Worm (Caenorhabditis elegans) whole organism, mixed stage, embryonic: ENCODE results near the gene srbc-66.

Experiments
- M03D4.4 ChIP-seq: sonication (generic microtip); optimal IDR thresholded peaks from 2 replicates; lab custom pipeline; 2017; ENCODE audit warnings: mild to moderate bottlenecking, missing genetic modification characterization, missing compliant biosample characterization
- bed-3 ChIP-seq: fragments of 200-800 bp; sonication (Bioruptor generic); optimal IDR thresholded peaks from 3 replicates; lab custom pipeline; 2018; ENCODE audit warnings: mild to moderate bottlenecking, missing genetic modification characterization, moderate library complexity, missing compliant biosample characterization
- blmp-1 ChIP-seq: fragments of 150-350 bp; optimal IDR thresholded peaks from 2 replicates; lab custom pipeline; 2014; ENCODE audit warnings: missing biosample characterization, missing genetic modification characterization
- ceh-39 ChIP-seq: fragments of 150-350 bp; optimal IDR thresholded peaks from 2 replicates; lab custom pipeline; 2014; ENCODE audit warnings: missing biosample characterization, missing genetic modification characterization
- ceh-83 ChIP-seq: fragments of 200-800 bp; sonication (Bioruptor generic); optimal IDR thresholded peaks from 2 replicates; lab custom pipeline; 2018; ENCODE audit warnings: mild to moderate bottlenecking, missing genetic modification characterization, missing compliant biosample characterization
- ces-1 ChIP-seq: fragments of 150-350 bp; optimal IDR thresholded peaks from 2 replicates; lab custom pipeline; 2014; ENCODE audit warnings: missing biosample characterization, missing genetic modification reagents, missing genetic modification characterization
- cnd-1 ChIP-seq: fragments of 200-800 bp; sonication (Bioruptor generic); optimal IDR thresholded peaks from 2 replicates; lab custom pipeline; 2018; ENCODE audit warnings: mild to moderate bottlenecking, missing genetic modification characterization, missing compliant biosample characterization
- elt-1 ChIP-seq: sonication (generic microtip); optimal IDR thresholded peaks from 2 replicates; lab custom pipeline; 2017; ENCODE audit warnings: missing genetic modification characterization, mild to moderate bottlenecking, missing compliant biosample characterization, antibody characterized with exemption, moderate library complexity, borderline replicate concordance; ENCODE audit not compliant: insufficient read depth
- elt-3 ChIP-seq: fragments of 150-350 bp; optimal IDR thresholded peaks from 2 replicates; lab custom pipeline; 2014; ENCODE audit warnings: missing biosample characterization, missing genetic modification characterization
- ham-2 ChIP-seq: fragments of 200-800 bp; sonication (Bioruptor generic); optimal IDR thresholded peaks from 2 replicates; lab custom pipeline; 2018; ENCODE audit warnings: mild to moderate bottlenecking, missing genetic modification characterization, missing compliant biosample characterization
- hlh-1 ChIP-seq: fragments of 150-350 bp; optimal IDR thresholded peaks from 2 replicates; lab custom pipeline; 2014; ENCODE audit warnings: missing biosample characterization, missing genetic modification reagents, missing genetic modification characterization
- lin-13 ChIP-seq: fragments of 150-350 bp; optimal IDR thresholded peaks from 2 replicates; lab custom pipeline; 2014; ENCODE audit warnings: missing biosample characterization, missing genetic modification characterization
- lin-32 ChIP-seq: fragments of 200-800 bp; sonication (Bioruptor generic); optimal IDR thresholded peaks from 2 replicates; lab custom pipeline; 2018; ENCODE audit warnings: mild to moderate bottlenecking, missing genetic modification characterization, missing compliant biosample characterization
- lsy-2 ChIP-seq: fragments of 150-350 bp; optimal IDR thresholded peaks from 2 replicates; lab custom pipeline; 2014; ENCODE audit warnings: missing biosample characterization, missing genetic modification characterization
- mab-5 ChIP-seq: fragments of 150-350 bp; optimal IDR thresholded peaks from 2 replicates; lab custom pipeline; 2014; ENCODE audit warnings: missing biosample characterization, missing genetic modification characterization
- mep-1 ChIP-seq: fragments of 150-350 bp; optimal IDR thresholded peaks from 2 replicates; lab custom pipeline; 2017; ENCODE audit warnings: missing biosample characterization, missing genetic modification reagents, missing genetic modification characterization, inconsistent platforms
- mls-2 ChIP-seq: sonication (generic microtip); optimal IDR thresholded peaks from 2 replicates; lab custom pipeline; 2016; ENCODE audit warnings: mild to moderate bottlenecking, missing genetic modification characterization, moderate library complexity, missing compliant biosample characterization
- nhr-12 ChIP-seq: fragments of 150-350 bp; optimal IDR thresholded peaks from 2 replicates; lab custom pipeline; 2014; ENCODE audit warnings: missing biosample characterization, missing genetic modification characterization
- nhr-2 ChIP-seq: fragments of 150-350 bp; optimal IDR thresholded peaks from 2 replicates; lab custom pipeline; 2014; ENCODE audit warnings: missing biosample characterization, missing genetic modification characterization
- nhr-237 ChIP-seq: fragments of 150-350 bp; optimal IDR thresholded peaks from 2 replicates; lab custom pipeline; 2014; ENCODE audit warnings: missing biosample characterization, missing genetic modification characterization
- nhr-28 ChIP-seq: fragments of 150-350 bp; optimal IDR thresholded peaks from 2 replicates; lab custom pipeline; 2014; ENCODE audit warnings: missing biosample characterization, missing genetic modification characterization
- nhr-76 ChIP-seq: sonication (generic microtip); optimal IDR thresholded peaks from 2 replicates; lab custom pipeline; 2017; ENCODE audit warnings: missing biosample characterization, missing genetic modification characterization
- pha-4 ChIP-seq: fragments of 150-350 bp; optimal IDR thresholded peaks from 2 replicates; lab custom pipeline; 2018; ENCODE audit warnings: missing biosample characterization, missing genetic modification reagents, missing genetic modification characterization
- sem-2 ChIP-seq: fragments of 200-800 bp; sonication (Bioruptor generic); optimal IDR thresholded peaks from 2 replicates; lab custom pipeline; 2018; ENCODE audit warnings: mild to moderate bottlenecking, missing genetic modification characterization, missing compliant biosample characterization
- snpc-4 ChIP-seq: fragments of 150-350 bp; optimal IDR thresholded peaks from 2 replicates; lab custom pipeline; 2014; ENCODE audit warnings: missing biosample characterization, missing genetic modification characterization
- tbx-8 ChIP-seq: fragments of 200-800 bp; sonication (Bioruptor generic); optimal IDR thresholded peaks from 2 replicates; lab custom pipeline; 2018; ENCODE audit warnings: mild to moderate bottlenecking, missing genetic modification characterization, moderate library complexity, missing compliant biosample characterization
- unc-39 ChIP-seq: fragments of 150-350 bp; optimal IDR thresholded peaks from 2 replicates; lab custom pipeline; 2014; ENCODE audit warnings: missing biosample characterization, missing genetic modification characterization
- unc-62 ChIP-seq: fragments of 150-350 bp; optimal IDR thresholded peaks from 2 replicates; lab custom pipeline; 2014; ENCODE audit warnings: missing biosample characterization, missing genetic modification reagents, missing genetic modification characterization
- zip-8 ChIP-seq: fragments of 150-350 bp; optimal IDR thresholded peaks from 2 replicates; lab custom pipeline; 2014; ENCODE audit warnings: missing biosample characterization, missing genetic modification characterization
- ztf-11 ChIP-seq: fragments of 150-350 bp; optimal IDR thresholded peaks from 2 replicates; lab custom pipeline; 2014; ENCODE audit warnings: missing biosample characterization, missing genetic modification characterization

The srbc-66 gene

ce11 chrV:3530403-3530802 lies at the start of gene srbc-66:
TSS of gene srbc-66 (plus strand) at chrV:3530703.
- TF ChIP-seq nhr-28 (tag; lab: Kevin White, UChicago) (no peak), nhr-12 (tag; lab: Kevin White, UChicago) (no peak), sem-2 (no peak), elt-1 (tag; lab: Kevin White, UChicago) (no peak)

DNA sequence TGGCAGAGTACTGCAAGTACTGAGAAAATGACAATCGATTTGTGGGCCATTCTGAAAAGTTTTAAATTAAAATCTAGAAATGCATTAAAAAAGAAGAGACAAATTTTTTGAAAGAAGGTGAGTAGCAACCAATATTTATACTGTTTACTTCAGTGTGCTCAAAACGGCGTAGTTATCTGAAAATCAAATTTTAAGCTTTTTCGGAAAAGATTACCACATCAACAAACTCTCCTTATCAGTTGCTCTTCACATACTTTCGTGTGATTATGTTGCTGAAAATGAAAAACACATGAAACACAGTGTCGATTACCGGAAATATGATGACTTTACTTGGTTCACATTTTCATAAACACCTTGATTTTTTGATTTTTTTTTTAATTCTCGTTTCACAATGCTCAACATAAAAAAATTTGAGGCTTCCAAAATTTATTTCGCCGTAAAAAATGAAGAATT lies 47.9 kb upstream of the srbc-66 start, which contains the start of gene lys-7:
Gene lys-7, minus strand, starts transcription at position 51 of the 453 bp plus-strand sequence.
- TF ChIP-seq zip-8 (tag; lab: Kevin White, UChicago), result no peak
- TF ChIP-seq ztf-11 (tag; lab: Kevin White, UChicago), result no peak
- TF ChIP-seq elt-3 (tag; lab: Kevin White, UChicago), result no peak
- TF ChIP-seq nhr-28 (tag; lab: Kevin White, UChicago), result no peak
- TF ChIP-seq tbx-8 (GFP tag; lab: Kevin White, UChicago), result no peak
- TF ChIP-seq mab-5 (tag; lab: Kevin White, UChicago), result no peak
- no peak for TF ChIP-seq lin-13 (tag; lab: Kevin White, UChicago)
- TF ChIP-seq mep-1 (tag; lab: Kevin White, UChicago), result no peak
- TF ChIP-seq, all 35 proteins: peak for 0

DNA sequence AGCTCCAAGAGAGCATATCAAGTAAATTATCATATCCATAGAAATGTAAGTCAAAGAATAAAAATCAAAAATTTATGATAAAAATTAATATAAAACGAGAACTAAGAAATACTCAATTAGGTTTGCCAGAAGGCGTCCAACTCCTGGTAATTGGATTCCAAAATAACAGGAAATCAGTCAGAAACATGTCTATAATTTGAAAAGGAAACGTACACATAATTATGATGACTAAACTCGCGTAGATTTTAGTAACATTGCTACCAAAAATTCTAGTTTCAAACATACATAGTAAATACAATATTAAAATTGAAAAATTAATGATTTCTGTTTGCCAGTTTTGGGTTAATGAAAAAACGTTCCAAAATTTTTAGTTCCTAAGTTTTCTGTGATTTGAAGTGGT lies 45.8 kb upstream of the srbc-66 start, which contains the start of gene srbc-33:
Gene srbc-33, minus strand, starts transcription at position 101 of the 400 bp plus-strand sequence.
- TF ChIP-seq ham-2 (GFP tag; lab: Kevin White, UChicago) (no peak), ztf-11 (tag; lab: Kevin White, UChicago) (no peak), unc-39 (tag; lab: Kevin White, UChicago) (no peak), elt-1 (tag; lab: Kevin White, UChicago) (no peak), nhr-237 (tag; lab: Kevin White, UChicago) (no peak), mep-1 (tag; lab: Kevin White, UChicago) (no peak), mls-2 (no peak), mab-5 (tag; lab: Kevin White, UChicago) (no peak), pha-4 (tag; lab: Kevin White, UChicago) (no peak), nhr-2 (tag; lab: Kevin White, UChicago) (no peak), lin-32 (GFP tag; lab: Kevin White, UChicago) (no peak), lin-13 (tag; lab: Kevin White, UChicago) (no peak), nhr-76 (tag; lab: Kevin White, UChicago) (no peak), zip-8 (tag; lab: Kevin White, UChicago) (no peak), cnd-1 (tag; lab: Kevin White, UChicago) (no peak), tbx-8 (GFP tag; lab: Kevin White, UChicago) (no peak), bed-3 (GFP tag; lab: Kevin White, UChicago) (no peak), unc-62 (GFP tag; lab: Kevin White, UChicago) (no peak)

- TF ChIP-seq ceh-83 (no peak), mep-1 (tag; lab: Kevin White, UChicago) (no peak), tbx-8 (GFP tag; lab: Kevin White, UChicago) (no peak), ces-1 (GFP tag; lab: Kevin White, UChicago) (no peak), ceh-39 (tag; lab: Kevin White, UChicago) (no peak), M03D4.4 (tag; lab: Kevin White, UChicago) (no peak), lin-32 (GFP tag; lab: Kevin White, UChicago) (no peak), lsy-2 (tag; lab: Kevin White, UChicago) (no peak), hlh-1 (tag; lab: Kevin White, UChicago) (no peak), nhr-12 (tag; lab: Kevin White, UChicago) (no peak)
- TF ChIP-seq, all 35 proteins: peak for 0
Observed at ce11 chrV:3486857-3487256, 43.6 kb upstream of the srbc-66 start, which contains the start of gene srbc-32. TSS of gene srbc-32 (minus strand) at chrV:3486957.

DNA sequence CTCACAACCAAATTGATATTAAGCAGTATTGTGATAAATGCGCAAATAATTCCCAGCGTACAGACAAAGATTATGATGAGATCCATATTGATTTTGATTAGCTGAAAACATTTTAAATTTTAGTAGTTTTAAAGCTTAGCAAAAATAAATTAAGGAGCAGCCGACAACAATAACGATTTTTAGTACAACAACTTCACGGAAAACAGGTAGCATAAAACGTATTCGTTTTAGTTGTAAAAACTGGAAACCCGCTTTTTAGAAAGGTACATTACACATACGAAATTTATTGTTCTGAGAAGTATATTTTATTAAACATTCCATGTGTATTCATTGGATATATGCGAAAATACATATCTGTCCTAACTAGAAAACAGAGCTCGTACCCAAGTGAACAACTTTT lies 40.1 kb upstream of the srbc-66 start, which contains the start of gene srbc-36:
Gene srbc-36, minus strand, starts transcription at position 101 of the 400 bp plus-strand sequence.
- no peak for TF ChIP-seq snpc-4
- TF ChIP-seq elt-1 (tag; lab: Kevin White, UChicago), result no peak
- no peak for TF ChIP-seq cnd-1 (tag; lab: Kevin White, UChicago)
- no peak for TF ChIP-seq ces-1 (GFP tag; lab: Kevin White, UChicago)
- no peak for TF ChIP-seq hlh-1 (tag; lab: Kevin White, UChicago)
- no peak for TF ChIP-seq mab-5 (tag; lab: Kevin White, UChicago)
- no peak for TF ChIP-seq bed-3 (GFP tag; lab: Kevin White, UChicago)
- no peak for TF ChIP-seq M03D4.4 (tag; lab: Kevin White, UChicago)
- TF ChIP-seq ham-2 (GFP tag; lab: Kevin White, UChicago), result no peak
- TF ChIP-seq blmp-1 (tag; lab: Kevin White, UChicago), result no peak
- TF ChIP-seq unc-39 (tag; lab: Kevin White, UChicago), result no peak
- no peak for TF ChIP-seq pha-4 (tag; lab: Kevin White, UChicago)
- no peak for TF ChIP-seq mls-2
- no peak for TF ChIP-seq elt-3 (tag; lab: Kevin White, UChicago)
- no peak for TF ChIP-seq lsy-2 (tag; lab: Kevin White, UChicago)
- no peak for TF ChIP-seq ceh-83
- no peak for TF ChIP-seq mep-1 (tag; lab: Kevin White, UChicago)
- no peak for TF ChIP-seq nhr-237 (tag; lab: Kevin White, UChicago)
- TF ChIP-seq zip-8 (tag; lab: Kevin White, UChicago), result no peak
